Fruit fly (Drosophila melanogaster): ENCODE data around the gene dpr16.

Gene dpr16

DNA sequence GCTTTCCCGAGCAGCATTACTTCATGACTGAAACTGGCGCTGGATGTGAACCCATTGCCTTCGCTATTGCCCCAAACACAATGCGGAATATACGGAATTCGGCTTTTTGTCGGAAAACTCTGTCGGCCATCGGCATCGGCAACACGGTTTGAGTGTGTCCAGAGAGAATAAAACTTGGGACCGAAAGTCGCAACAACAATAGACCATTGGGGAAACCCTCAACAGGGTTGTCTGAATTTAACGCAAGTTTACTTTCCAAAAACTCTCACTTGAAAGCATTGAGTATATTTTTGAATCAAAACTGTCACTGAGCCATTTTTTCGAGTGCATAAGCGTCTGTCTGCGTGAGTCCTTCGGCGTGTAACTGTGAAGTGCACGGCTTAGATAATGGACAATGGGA lies 47.6 kb downstream of the dpr16 start (continued):
- TF ChIP-seq CG31365 (tag; optimal IDR thresholded peaks at IDR 0.05) (peak; percentile 39), fd3F (GFP tag; optimal IDR thresholded peaks at IDR 0.05) (peak; percentile 37), CG14965 (GFP tag; optimal IDR thresholded peaks at IDR 0.05; ENCODE audit: borderline replicate concordance) (no peak), Ets97D (GFP tag; optimal IDR thresholded peaks at IDR 0.05) (no peak), so (GFP tag; IDR thresholded peaks at IDR 0.05) (0 out of 3 replicates have a peak, but pooled peaks have one; percentile 9), CG9215 (GFP tag; IDR thresholded peaks at IDR 0.05) (no peak), jing (GFP tag; optimal IDR thresholded peaks at IDR 0.05) (no peak), CG9932 (GFP tag; IDR thresholded peaks at IDR 0.05) (no peak; the same call in 1 of the 2 replicates), CG14860 (GFP tag; IDR thresholded peaks at IDR 0.05; ENCODE audit: partially characterized antibody) (no peak), sob (GFP tag; IDR thresholded peaks at IDR 0.05) (no peak; the same call in 1 of the 2 replicates), ken (GFP tag; IDR thresholded peaks at IDR 0.05) (no peak), Bgb (GFP tag; IDR thresholded peaks at IDR 0.05; ENCODE audit: partially characterized antibody) (no peak), sc (optimal IDR thresholded peaks at IDR 0.05) (no peak), sc (GFP tag; optimal IDR thresholded peaks at IDR 0.05) (no peak), wek (GFP tag; optimal IDR thresholded peaks at IDR 0.05) (no peak), Dbx (GFP tag; IDR thresholded peaks at IDR 0.05) (peak; percentile 67; the same call in 2 of the 3 replicates), CG15601 (tag; optimal IDR thresholded peaks at IDR 0.05) (no peak), ewg (GFP tag; optimal IDR thresholded peaks at IDR 0.05) (peak; percentile 31), unc-4 (GFP tag; IDR thresholded peaks at IDR 0.05; ENCODE audit: partially characterized antibody) (no peak), CG7786 (GFP tag; optimal IDR thresholded peaks at IDR 0.05) (peak; percentile 72), seq (GFP tag; IDR thresholded peaks at IDR 0.05) (peak; percentile 76), Atf6 (GFP tag; IDR thresholded peaks at IDR 0.05) (peak; percentile 79), CG9437 (GFP tag; optimal IDR thresholded peaks at IDR 0.05) (no peak), emc (GFP tag; optimal IDR thresholded peaks at IDR 0.05) (no peak), luna (GFP tag; optimal IDR thresholded peaks at IDR 0.05) (peak; percentile 27), CG6689 (GFP tag; IDR thresholded peaks at IDR 0.05) (peak; percentile 54; the same call in 1 of the 2 replicates), CG16863 (GFP tag; optimal IDR thresholded peaks at IDR 0.05) (peak; percentile 30), Awh (GFP tag; IDR thresholded peaks at IDR 0.05) (no peak)

DNA sequence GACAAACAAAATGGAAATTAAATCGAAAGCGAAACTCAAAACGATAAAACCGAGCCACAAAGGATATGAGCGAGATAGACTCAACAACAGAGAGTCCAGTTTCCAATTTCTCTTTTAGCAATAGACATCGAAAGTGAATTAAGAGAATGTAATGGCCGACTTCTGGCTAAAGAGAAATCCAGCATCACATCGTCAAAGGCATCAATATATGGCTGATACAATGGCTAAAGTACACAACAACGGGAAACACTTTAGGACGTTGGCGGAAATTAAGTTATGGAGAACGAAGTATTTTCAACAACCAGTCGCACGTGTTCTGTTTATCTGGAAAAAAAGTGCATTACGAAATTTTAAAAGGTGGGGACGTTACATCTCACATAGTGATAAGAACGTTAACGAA lies 48.9 kb downstream of the dpr16 start:
- TF ChIP-seq ap (GFP tag; IDR thresholded peaks at IDR 0.05): no peak
- no peak for TF ChIP-seq sob (GFP tag; IDR thresholded peaks at IDR 0.05)
- TF ChIP-seq CG3163 (GFP tag; optimal IDR thresholded peaks at IDR 0.05): peak; percentile 67
- TF ChIP-seq insv (GFP tag; optimal IDR thresholded peaks at IDR 0.05): no peak
- TF ChIP-seq CG34422 (GFP tag; IDR thresholded peaks at IDR 0.05): 0 out of 3 replicates have a peak, but pooled peaks have one; percentile 16
- no peak for TF ChIP-seq CG10274 (GFP tag; optimal IDR thresholded peaks at IDR 0.05)
- peak in 1 of 2 experiments; percentile 31 for TF ChIP-seq Pdp1 (GFP tag; optimal IDR thresholded peaks at IDR 0.05)
- TF ChIP-seq hbn (GFP tag; IDR thresholded peaks at IDR 0.05; ENCODE audit: partially characterized antibody): no peak
- peak in 1 of 2 experiments; percentile 59 for TF ChIP-seq eve (GFP tag; optimal IDR thresholded peaks at IDR 0.05)
- peak; percentile 6 for TF ChIP-seq cwo (GFP tag; optimal IDR thresholded peaks at IDR 0.05)

DNA sequence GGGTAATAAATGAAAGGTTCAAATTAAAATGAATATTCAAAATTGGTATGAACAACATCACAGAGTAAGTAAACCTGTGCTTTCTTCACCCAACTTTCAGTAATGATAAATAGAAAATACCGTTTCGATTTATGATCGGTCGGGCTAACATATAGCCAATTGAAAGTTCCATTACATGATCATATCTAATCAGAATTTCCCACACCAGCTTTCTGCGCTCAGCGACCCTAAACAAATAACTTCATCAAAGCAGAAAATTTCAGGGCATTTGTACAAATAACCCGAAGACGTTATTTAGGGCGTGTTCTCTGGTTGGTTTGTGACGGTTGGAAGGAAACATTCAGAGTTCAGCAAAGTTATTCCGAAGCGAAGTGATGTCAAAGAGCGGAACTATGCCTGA lies 53.1 kb downstream of the dpr16 start:
- TF ChIP-seq Pdp1 (GFP tag; optimal IDR thresholded peaks at IDR 0.05) (peak in 1 of 2 experiments; percentile 13), sqz (GFP tag; optimal IDR thresholded peaks at IDR 0.05) (no peak), ATbp (GFP tag; optimal IDR thresholded peaks at IDR 0.05) (no peak), C15 (GFP tag; IDR thresholded peaks at IDR 0.05) (no peak), CG10274 (GFP tag; optimal IDR thresholded peaks at IDR 0.05) (no peak), CG18599 (GFP tag; optimal IDR thresholded peaks at IDR 0.05) (no peak), MBD-R2 (GFP tag; IDR thresholded peaks at IDR 0.05) (no peak), CG17385 (GFP tag; optimal IDR thresholded peaks at IDR 0.05) (no peak), vfl (GFP tag; optimal IDR thresholded peaks at IDR 0.05) (no peak), Ets97D (GFP tag; optimal IDR thresholded peaks at IDR 0.05) (no peak), grn (GFP tag; optimal IDR thresholded peaks at IDR 0.05) (peak; percentile 21), Dll (GFP tag; IDR thresholded peaks at IDR 0.05; ENCODE audit: partially characterized antibody) (no peak), Awh (GFP tag; IDR thresholded peaks at IDR 0.05) (0 out of 2 replicates have a peak, but pooled peaks have one; percentile 20), Hr78 (GFP tag; optimal IDR thresholded peaks at IDR 0.05) (peak in 1 of 2 experiments; percentile 51), sr (GFP tag; IDR thresholded peaks at IDR 0.05) (no peak), sens (GFP tag) (peak; percentile 79), CG7556 (GFP tag; optimal IDR thresholded peaks at IDR 0.05) (no peak)

Data from whole organism, embryonic.